Worm (Caenorhabditis elegans): ENCODE data around the gene odc-1.

Gene odc-1

DNA sequence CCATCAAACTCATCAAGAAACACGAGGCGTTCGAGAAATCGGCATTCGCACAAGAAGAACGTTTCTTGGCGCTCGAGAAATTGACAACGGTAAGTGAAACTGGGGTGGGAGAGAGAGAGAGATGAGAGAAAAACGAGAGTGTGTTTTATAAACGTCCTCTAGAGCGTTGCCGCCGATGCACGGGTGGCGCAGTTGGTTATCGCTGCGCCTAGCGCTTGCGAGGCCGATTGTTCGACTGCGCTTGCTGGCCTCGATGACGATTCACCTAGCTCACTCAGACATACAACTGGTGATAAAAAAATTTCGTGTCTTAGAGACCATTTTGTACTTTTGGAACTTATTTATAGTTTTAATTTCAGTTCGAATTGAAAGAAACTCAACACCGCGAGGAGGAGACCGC lies 11.2 kb downstream of the odc-1 start (continued):
- TF ChIP-seq F10B5.3 (tag; optimal IDR thresholded peaks at IDR 0.05) = peak; percentile 67
- no peak for TF ChIP-seq mdl-1 (tag; optimal IDR thresholded peaks at IDR 0.05)
- TF ChIP-seq ztf-11 (tag; optimal IDR thresholded peaks at IDR 0.05) = no peak
- TF ChIP-seq F26F4.8 (GFP tag; conservative IDR thresholded peaks at IDR 0.05) = peak; percentile 71
- TF ChIP-seq nhr-111 (GFP tag; optimal IDR thresholded peaks at IDR 0.05) = peak; percentile 82
- TF ChIP-seq unc-39 (tag; optimal IDR thresholded peaks at IDR 0.05) = no peak
- peak in 1 of 2 experiments; percentile 49 for TF ChIP-seq lsy-2 (tag; optimal IDR thresholded peaks at IDR 0.05)
- TF ChIP-seq zip-11 (GFP tag; IDR thresholded peaks at IDR 0.05) = peak; percentile 59; the same call in 1 of the 2 replicates
- peak; percentile 57 for TF ChIP-seq lir-3 (tag; optimal IDR thresholded peaks at IDR 0.05)
- no peak for TF ChIP-seq daf-8 (GFP tag; IDR thresholded peaks at IDR 0.05)
- peak; percentile 70 for TF ChIP-seq mep-1 (tag; optimal IDR thresholded peaks at IDR 0.05)
- TF ChIP-seq egl-27 (tag; optimal IDR thresholded peaks at IDR 0.05) = no peak
- TF ChIP-seq mxl-2 (GFP tag; conservative IDR thresholded peaks at IDR 0.05) = peak; percentile 49; the same call in 1 of the 2 replicates
- TF ChIP-seq hmg-1.1 (GFP tag; IDR thresholded peaks at IDR 0.05) = peak; percentile 84
- no peak for TF ChIP-seq zag-1 (tag; optimal IDR thresholded peaks at IDR 0.05)
- TF ChIP-seq F49E8.2 (tag; optimal IDR thresholded peaks at IDR 0.05; ENCODE audit: borderline replicate concordance) = peak; percentile 55
- TF ChIP-seq hlh-11 (tag; optimal IDR thresholded peaks at IDR 0.05) = peak; percentile 47
- TF ChIP-seq tra-1 (GFP tag; IDR thresholded peaks at IDR 0.05) = peak; percentile 71
- TF ChIP-seq daf-19 (GFP tag; conservative IDR thresholded peaks at IDR 0.05) = no peak
- TF ChIP-seq unc-62 (GFP tag; optimal IDR thresholded peaks at IDR 0.05 in 1 of 2) = no peak
- no peak for TF ChIP-seq unc-62 (tag; optimal IDR thresholded peaks at IDR 0.05)
- TF ChIP-seq dmd-9 (GFP tag; IDR thresholded peaks at IDR 0.05) = peak; percentile 72
- TF ChIP-seq attf-4 (tag; optimal IDR thresholded peaks at IDR 0.05) = no peak
- TF ChIP-seq F37D6.2 (tag; optimal IDR thresholded peaks at IDR 0.05) = peak; percentile 20
- TF ChIP-seq ceh-20 (GFP tag; IDR thresholded peaks at IDR 0.05) = no peak; the same call in 1 of the 2 replicates
- TF ChIP-seq D1046.2 (GFP tag; IDR thresholded peaks at IDR 0.05) = peak; percentile 57; the same call in 1 of the 2 replicates
- TF ChIP-seq arid-1 (GFP tag; conservative IDR thresholded peaks at IDR 0.05) = peak; percentile 66
- TF ChIP-seq nhr-25 (tag; optimal IDR thresholded peaks at IDR 0.05; ENCODE audit: borderline replicate concordance, insufficient read depth) = peak; percentile 0
- peak; percentile 73 for TF ChIP-seq ctbp-1 (GFP tag; IDR thresholded peaks at IDR 0.05)
- TF ChIP-seq egl-43 (GFP tag; IDR thresholded peaks at IDR 0.05) = peak; percentile 93
- TF ChIP-seq spr-3 (GFP tag; optimal IDR thresholded peaks at IDR 0.05) = peak; percentile 25
- TF ChIP-seq daf-16 (GFP tag; optimal IDR thresholded peaks at IDR 0.05) = peak; percentile 19 to 85
- TF ChIP-seq daf-16 (tag; optimal IDR thresholded peaks at IDR 0.05) = peak; percentile 64
- no peak for TF ChIP-seq nhr-76 (tag; optimal IDR thresholded peaks at IDR 0.05)
- no peak for TF ChIP-seq zfp-2 (tag; optimal IDR thresholded peaks at IDR 0.05)
- TF ChIP-seq ZK337.2 (GFP tag; IDR thresholded peaks at IDR 0.05) = no peak
- peak; percentile 48 for TF ChIP-seq jun-1 (tag; optimal IDR thresholded peaks at IDR 0.05)
- TF ChIP-seq spr-1 (tag; optimal IDR thresholded peaks at IDR 0.05) = peak; percentile 76
- TF ChIP-seq pqm-1 (tag; optimal IDR thresholded peaks at IDR 0.05) = peak; percentile 32
- TF ChIP-seq duxl-1 (tag; optimal IDR thresholded peaks at IDR 0.05; ENCODE audit: poor library complexity) = peak; percentile 77
- TF ChIP-seq nhr-77 (tag; optimal IDR thresholded peaks at IDR 0.05) = peak; percentile 65
- TF ChIP-seq saeg-2 (GFP tag; IDR thresholded peaks at IDR 0.05) = no peak
- TF ChIP-seq lim-7 (GFP tag; IDR thresholded peaks at IDR 0.05) = peak; percentile 89
- TF ChIP-seq T20F7.1 (GFP tag; optimal IDR thresholded peaks at IDR 0.05) = no peak
- peak; percentile 31 for TF ChIP-seq mdt-29 (GFP tag; IDR thresholded peaks at IDR 0.05)
- peak in 1 of 2 experiments; percentile 79; a peak in 1 of 4 replicates for TF ChIP-seq madf-5 (GFP tag; IDR thresholded peaks at IDR 0.05)
- peak; percentile 80 for TF ChIP-seq T26A8.4 (GFP tag; IDR thresholded peaks at IDR 0.05)
- TF ChIP-seq daf-12 (tag; optimal IDR thresholded peaks at IDR 0.05) = no peak
- TF ChIP-seq snpc-4 (tag; optimal IDR thresholded peaks at IDR 0.05) = no peak
- TF ChIP-seq Y48G9A.11 (GFP tag; IDR thresholded peaks at IDR 0.05) = peak; percentile 83
- no peak for TF ChIP-seq nhr-42 (GFP tag; IDR thresholded peaks at IDR 0.05)
- TF ChIP-seq fos-1 (tag; optimal IDR thresholded peaks at IDR 0.05) = no peak
